Worm (Caenorhabditis elegans): ENCODE data around the gene cdc-48.2.

ce11 chrII:8136818-8137217 is 1.5 kb upstream of the cdc-48.2 start, which contains the start of gene ctns-1:
- TF ChIP-seq aly-2 (tag; optimal IDR thresholded peaks at IDR 0.05) = no peak
- no peak for TF ChIP-seq vab-7 (GFP tag; IDR thresholded peaks at IDR 0.05)
- no peak for TF ChIP-seq ama-1 (optimal IDR thresholded peaks at IDR 0.05)
- TF ChIP-seq snpc-4 (tag; optimal IDR thresholded peaks at IDR 0.05) = no peak
- TF ChIP-seq nhr-28 (tag; optimal IDR thresholded peaks at IDR 0.05) = no peak
- no peak for TF ChIP-seq nhr-77 (tag; optimal IDR thresholded peaks at IDR 0.05)
- no peak for TF ChIP-seq lin-39 (tag; optimal IDR thresholded peaks at IDR 0.05)
- no peak for TF ChIP-seq unc-62 (GFP tag; optimal IDR thresholded peaks at IDR 0.05 in 1 of 2)
- TF ChIP-seq unc-62 (tag; optimal IDR thresholded peaks at IDR 0.05) = no peak
